Fruit fly (Drosophila melanogaster) whole organism, prepupa: ENCODE results near the gene CG45002.

Source experiments
- Blimp-1 ChIP-seq: fragments of 200-800 bp; sonication (Bioruptor generic); optimal IDR thresholded peaks from 3 replicates; lab custom pipeline; 2017; ENCODE audit warnings: missing biosample characterization, missing genetic modification characterization, mild to moderate bottlenecking, moderate library complexity, missing genetic modification reagents
- CG10669 ChIP-seq: fragments of 200-800 bp; sonication (Bioruptor generic); optimal IDR thresholded peaks from 3 replicates; lab custom pipeline; 2018; ENCODE audit warnings: missing biosample characterization, mild to moderate bottlenecking, missing genetic modification characterization, moderate library complexity
- CG11762 ChIP-seq: fragments of 200-800 bp; sonication (Bioruptor generic); optimal IDR thresholded peaks from 3 replicates; lab custom pipeline; 2016; ENCODE audit warnings: missing biosample characterization, missing genetic modification characterization; ENCODE audit not compliant: insufficient read depth
- CG15336 ChIP-seq: fragments of 200-800 bp; sonication (Bioruptor generic); IDR thresholded peaks from 2 replicates; pipeline ENCODE4 v1.3.6; 2022; ENCODE audit warnings: missing biosample characterization, missing genetic modification characterization
- CG1621 ChIP-seq: fragments of 200-800 bp; sonication (Bioruptor generic); optimal IDR thresholded peaks from 3 replicates; lab custom pipeline; 2018; ENCODE audit warnings: missing biosample characterization, mild to moderate bottlenecking, missing genetic modification characterization
- CG16779 ChIP-seq: fragments of 200-800 bp; sonication (Bioruptor generic); optimal IDR thresholded peaks from 3 replicates; lab custom pipeline; 2017; ENCODE audit warnings: missing biosample characterization, mild to moderate bottlenecking, missing genetic modification characterization
- CG3032 ChIP-seq: fragments of 200-800 bp; optimal IDR thresholded peaks from 2 replicates; lab custom pipeline; 2019; ENCODE audit warnings: missing biosample characterization, mild to moderate bottlenecking, missing genetic modification characterization, moderate library complexity
- CG31627 ChIP-seq: fragments of 200-800 bp; sonication (Bioruptor generic); optimal IDR thresholded peaks from 3 replicates; lab custom pipeline; 2016; ENCODE audit warnings: missing biosample characterization, missing genetic modification characterization
- CG32006 ChIP-seq: fragments of 200-800 bp; sonication (Bioruptor generic); optimal IDR thresholded peaks from 3 replicates; lab custom pipeline; 2017; ENCODE audit warnings: missing biosample characterization, mild to moderate bottlenecking, missing genetic modification characterization
- CG34406 ChIP-seq: fragments of 200-800 bp; sonication (Bioruptor generic); optimal IDR thresholded peaks from 3 replicates; lab custom pipeline; 2016; ENCODE audit warnings: missing biosample characterization, missing genetic modification characterization
- CG3919 ChIP-seq: fragments of 200-800 bp; sonication (Bioruptor generic); optimal IDR thresholded peaks from 3 replicates; lab custom pipeline; 2016; ENCODE audit warnings: missing biosample characterization, missing genetic modification characterization
- CG4318 ChIP-seq: fragments of 200-800 bp; sonication (Bioruptor generic); optimal IDR thresholded peaks from 3 replicates; lab custom pipeline; 2017; ENCODE audit warnings: missing biosample characterization, mild to moderate bottlenecking, missing genetic modification characterization
- CG6163 ChIP-seq: fragments of 200-800 bp; sonication (Bioruptor generic); IDR thresholded peaks from 3 replicates; pipeline ENCODE4 v1.3.6; 2022; ENCODE audit warnings: missing biosample characterization, missing genetic modification characterization
- CG6276 ChIP-seq: fragments of 200-800 bp; sonication (Bioruptor generic); optimal IDR thresholded peaks from 2 replicates; lab custom pipeline; 2017; ENCODE audit warnings: missing biosample characterization, mild to moderate bottlenecking, missing genetic modification characterization
- CG6792 ChIP-seq: fragments of 200-800 bp; sonication (Bioruptor generic); optimal IDR thresholded peaks from 3 replicates; lab custom pipeline; 2016; ENCODE audit warnings: missing biosample characterization, missing genetic modification characterization
- CG6854 ChIP-seq: fragments of 200-800 bp; sonication (Bioruptor generic); optimal IDR thresholded peaks from 2 replicates; lab custom pipeline; 2017; ENCODE audit warnings: missing biosample characterization, mild to moderate bottlenecking, missing genetic modification characterization
- CG7368 ChIP-seq: fragments of 200-800 bp; sonication (Bioruptor generic); optimal IDR thresholded peaks from 3 replicates; lab custom pipeline; 2016; ENCODE audit warnings: missing biosample characterization, missing genetic modification characterization
- CG8119 ChIP-seq: fragments of 200-800 bp; sonication (Bioruptor generic); IDR thresholded peaks from 3 replicates; pipeline ENCODE4 v1.3.6; 2022; ENCODE audit warnings: missing biosample characterization, missing genetic modification characterization
- CG8319 ChIP-seq: fragments of 200-800 bp; sonication (Bioruptor generic); optimal IDR thresholded peaks from 3 replicates; lab custom pipeline; 2016; ENCODE audit warnings: missing biosample characterization, missing genetic modification characterization
- CG8632 ChIP-seq: fragments of 200-800 bp; sonication (Bioruptor generic); optimal IDR thresholded peaks from 3 replicates; lab custom pipeline; 2016; ENCODE audit warnings: missing biosample characterization, missing genetic modification characterization
- CG9139 ChIP-seq: fragments of 200-800 bp; sonication (Bioruptor generic); optimal IDR thresholded peaks from 3 replicates; lab custom pipeline; 2017; ENCODE audit warnings: missing biosample characterization, mild to moderate bottlenecking, missing genetic modification characterization
- Eip75B ChIP-seq: fragments of 200-800 bp; sonication (Bioruptor generic); optimal IDR thresholded peaks from 3 replicates; lab custom pipeline; 2016; ENCODE audit warnings: missing biosample characterization, missing genetic modification characterization
- Eip78C ChIP-seq: fragments of 200-800 bp; sonication (Bioruptor generic); peaks from one replicate; lab custom pipeline; 2016; ENCODE audit warnings: missing biosample characterization, missing genetic modification characterization
- Eip93F ChIP-seq: fragments of 200-800 bp; sonication (Bioruptor generic); optimal IDR thresholded peaks from 2 replicates; lab custom pipeline; 2016; ENCODE audit warnings: missing biosample characterization, mild to moderate bottlenecking, missing genetic modification characterization
- Ets21C ChIP-seq: fragments of 200-800 bp; sonication (Bioruptor generic); optimal IDR thresholded peaks from 3 replicates; lab custom pipeline; 2016; ENCODE audit warnings: missing biosample characterization, missing genetic modification characterization
- Gug ChIP-seq: fragments of 200-800 bp; sonication (Bioruptor generic); IDR thresholded peaks from 2 replicates; pipeline ENCODE4 v1.3.6; 2022; ENCODE audit warnings: missing biosample characterization, missing genetic modification characterization
- Hr38 ChIP-seq: sonication (Bioruptor generic); optimal IDR thresholded peaks from 2 replicates; lab custom pipeline; 2016; ENCODE audit warnings: missing biosample characterization, missing genetic modification characterization
- OdsH ChIP-seq: fragments of 200-800 bp; sonication (Bioruptor generic); optimal IDR thresholded peaks from 3 replicates; lab custom pipeline; 2016; ENCODE audit warnings: missing biosample characterization, missing genetic modification characterization
- Smox ChIP-seq: fragments of 200-800 bp; sonication (Bioruptor generic); optimal IDR thresholded peaks from 3 replicates; lab custom pipeline; 2016; ENCODE audit warnings: missing biosample characterization, missing genetic modification characterization
- Sox102F ChIP-seq: fragments of 200-800 bp; sonication (Bioruptor generic); optimal IDR thresholded peaks from 2 replicates; lab custom pipeline; 2016; ENCODE audit warnings: missing biosample characterization, mild to moderate bottlenecking, missing genetic modification characterization
- Sox15 ChIP-seq: fragments of 200-800 bp; sonication (Bioruptor generic); optimal IDR thresholded peaks from 3 replicates; lab custom pipeline; 2016; ENCODE audit warnings: missing biosample characterization, missing genetic modification characterization
- achi ChIP-seq: fragments of 200-800 bp; sonication (Bioruptor generic); optimal IDR thresholded peaks from 3 replicates; lab custom pipeline; 2016; ENCODE audit warnings: missing biosample characterization, missing genetic modification characterization
- acj6 ChIP-seq: fragments of 200-800 bp; sonication (Bioruptor generic); optimal IDR thresholded peaks from 3 replicates; lab custom pipeline; 2016; ENCODE audit warnings: missing biosample characterization, missing genetic modification characterization
- cyc ChIP-seq: fragments of 200-800 bp; sonication (Bioruptor generic); optimal IDR thresholded peaks from 3 replicates; lab custom pipeline; 2016; ENCODE audit warnings: missing biosample characterization, missing genetic modification characterization
- dac ChIP-seq: fragments of 200-800 bp; sonication (Bioruptor generic); optimal IDR thresholded peaks from 2 replicates; lab custom pipeline; 2017; ENCODE audit warnings: missing biosample characterization, mild to moderate bottlenecking, missing genetic modification characterization
- dsx ChIP-seq: fragments of 200-800 bp; optimal IDR thresholded peaks from 3 replicates; lab custom pipeline; 2019; ENCODE audit warnings: missing biosample characterization, mild to moderate bottlenecking, missing genetic modification characterization, moderate library complexity; ENCODE audit not compliant: poor library complexity, severe bottlenecking
- esn ChIP-seq: fragments of 200-800 bp; sonication (Bioruptor generic); optimal IDR thresholded peaks from 2 replicates; lab custom pipeline; 2016; ENCODE audit warnings: missing biosample characterization, mild to moderate bottlenecking, missing genetic modification characterization, moderate library complexity
- fd59A ChIP-seq: fragments of 200-800 bp; sonication (Bioruptor generic); optimal IDR thresholded peaks from 2 replicates; lab custom pipeline; 2017; ENCODE audit warnings: missing biosample characterization, mild to moderate bottlenecking, missing genetic modification characterization, missing genetic modification reagents
- fd85E ChIP-seq: fragments of 200-800 bp; sonication (Bioruptor generic); optimal IDR thresholded peaks from 3 replicates; lab custom pipeline; 2016; ENCODE audit warnings: missing biosample characterization, missing genetic modification characterization
- fkh ChIP-seq: fragments of 200-800 bp; sonication (Bioruptor generic); optimal IDR thresholded peaks from 3 replicates; lab custom pipeline; 2017; ENCODE audit warnings: missing biosample characterization, mild to moderate bottlenecking, missing genetic modification characterization, moderate library complexity
- net ChIP-seq: fragments of 200-800 bp; sonication (Bioruptor generic); optimal IDR thresholded peaks from 3 replicates; lab custom pipeline; 2016; ENCODE audit warnings: missing biosample characterization, missing genetic modification characterization
- pdm3 ChIP-seq: fragments of 200-800 bp; sonication (Bioruptor generic); optimal IDR thresholded peaks from 3 replicates; lab custom pipeline; 2016; ENCODE audit warnings: missing biosample characterization, missing genetic modification characterization
- salr ChIP-seq, 2 experiments: fragments of 200-800 bp; sonication (Bioruptor generic); optimal IDR thresholded peaks; 3 replicates each; lab custom pipeline; 2016 to 2018; ENCODE audit warnings: missing biosample characterization in 2 of 2, missing genetic modification characterization in 2 of 2, mild to moderate bottlenecking in 1 of 2
- spab ChIP-seq: fragments of 200-800 bp; sonication (Bioruptor generic); optimal IDR thresholded peaks from 2 replicates; lab custom pipeline; 2017; ENCODE audit warnings: missing biosample characterization, mild to moderate bottlenecking, missing genetic modification characterization, missing genetic modification reagents
- ss ChIP-seq, 2 experiments: fragments of 200-800 bp; sonication (Bioruptor generic); optimal IDR thresholded peaks; 2 replicates in 1 of 2; 3 replicates in 1 of 2; lab custom pipeline; 2017 to 2018; ENCODE audit warnings: mild to moderate bottlenecking in 2 of 2, missing biosample characterization in 2 of 2, missing genetic modification characterization in 2 of 2, moderate library complexity in 1 of 2
- svp ChIP-seq: fragments of 200-800 bp; sonication (Bioruptor generic); peaks from one replicate; lab custom pipeline; 2016; ENCODE audit warnings: missing biosample characterization, missing genetic modification characterization
- topi ChIP-seq: fragments of 200-800 bp; sonication (Bioruptor generic); optimal IDR thresholded peaks from 3 replicates; lab custom pipeline; 2016; ENCODE audit warnings: missing biosample characterization, missing genetic modification characterization
- vri ChIP-seq: fragments of 200-800 bp; sonication (Bioruptor generic); optimal IDR thresholded peaks from 3 replicates; lab custom pipeline; 2016; ENCODE audit warnings: missing biosample characterization, mild to moderate bottlenecking, missing genetic modification characterization

The CG45002 gene

dm6 chrX:16986928-16987327 lies 79.6 kb downstream of the CG45002 start:
- no peak for TF ChIP-seq CG15336 (GFP tag; lab: Robert Waterston, UW)
- TF ChIP-seq CG8119 (GFP tag; lab: Robert Waterston, UW): no peak
- no peak for TF ChIP-seq CG10669 (GFP tag; lab: Kevin White, UChicago)
- TF ChIP-seq, all 60 proteins: peak for 0

- peak; percentile 18 for TF ChIP-seq topi (GFP tag; lab: Kevin White, UChicago)
- peak; percentile 89 for TF ChIP-seq CG8119 (GFP tag; lab: Robert Waterston, UW)
- no peak for TF ChIP-seq CG6792 (GFP tag; lab: Kevin White, UChicago)
- TF ChIP-seq CG3919: peak; percentile 20
- no peak for TF ChIP-seq CG4318 (GFP tag; lab: Kevin White, UChicago)
- peak; percentile 51 for TF ChIP-seq CG32006
- TF ChIP-seq dsx (GFP tag; lab: Kevin White, UChicago): no peak
- TF ChIP-seq CG11762 (GFP tag; lab: Kevin White, UChicago): peak; percentile 49
- no peak for TF ChIP-seq CG31627
- TF ChIP-seq CG6163 (GFP tag; lab: Robert Waterston, UW): peak; percentile 92
- TF ChIP-seq CG9139 (GFP tag; lab: Kevin White, UChicago): peak; percentile 94
- peak; percentile 63 for TF ChIP-seq svp (GFP tag; lab: Kevin White, UChicago)
- TF ChIP-seq salr (GFP tag; optimal IDR thresholded peaks at IDR 0.05; lab: Kevin White, UChicago): peak; percentile 19 to 75
- TF ChIP-seq Eip78C (GFP tag; lab: Kevin White, UChicago): peak; percentile 72
- TF ChIP-seq fd59A: no peak
- TF ChIP-seq spab: peak; percentile 76
- peak; percentile 40 for TF ChIP-seq dac (GFP tag; lab: Kevin White, UChicago)
- TF ChIP-seq CG34406 (GFP tag; lab: Kevin White, UChicago): peak; percentile 27
- no peak for TF ChIP-seq cyc (GFP tag; lab: Kevin White, UChicago)
- peak; percentile 37 for TF ChIP-seq CG7368 (GFP tag; lab: Kevin White, UChicago)
- no peak for TF ChIP-seq fkh (GFP tag; lab: Kevin White, UChicago)
- peak; percentile 4 for TF ChIP-seq esn (GFP tag; lab: Kevin White, UChicago)
- peak; percentile 68 for TF ChIP-seq Blimp-1 (GFP tag; lab: Kevin White, UChicago)
- TF ChIP-seq fd85E (GFP tag; lab: Kevin White, UChicago): peak; percentile 27
- no peak for TF ChIP-seq Sox15
- peak; percentile 11 for TF ChIP-seq Smox
- no peak for TF ChIP-seq Hr38 (GFP tag; lab: Kevin White, UChicago)
- no peak for TF ChIP-seq Ets21C
- TF ChIP-seq CG1621 (tag; lab: Kevin White, UChicago): peak; percentile 42
- no peak for TF ChIP-seq CG8319 (GFP tag; lab: Kevin White, UChicago)
- no peak for TF ChIP-seq Gug (GFP tag; lab: Robert Waterston, UW)
- no peak for TF ChIP-seq OdsH
- TF ChIP-seq Sox102F (GFP tag; lab: Kevin White, UChicago): peak; percentile 14
- TF ChIP-seq achi (GFP tag; lab: Kevin White, UChicago): no peak
- no peak for TF ChIP-seq acj6
- no peak for TF ChIP-seq Eip93F (GFP tag; lab: Kevin White, UChicago)
- TF ChIP-seq CG3032 (tag; lab: Kevin White, UChicago): peak; percentile 44
- TF ChIP-seq CG6276: peak; percentile 94
- peak; percentile 76 for TF ChIP-seq vri (GFP tag; lab: Kevin White, UChicago)
- TF ChIP-seq CG8632 (GFP tag; lab: Kevin White, UChicago): peak; percentile 41
- peak; percentile 20 for TF ChIP-seq Eip75B (GFP tag; lab: Kevin White, UChicago)
- peak; percentile 6 for TF ChIP-seq pdm3 (GFP tag; lab: Kevin White, UChicago)
- peak; percentile 65 for TF ChIP-seq net (GFP tag; lab: Kevin White, UChicago)
- peak; percentile 86 for TF ChIP-seq CG15336 (GFP tag; lab: Robert Waterston, UW)
- TF ChIP-seq CG16779: peak; percentile 93
- TF ChIP-seq CG6854 (GFP tag; lab: Kevin White, UChicago): peak; percentile 71
- peak; percentile 94 to 96 for TF ChIP-seq ss (GFP tag; optimal IDR thresholded peaks at IDR 0.05; lab: Kevin White, UChicago)
- peak; percentile 71 for TF ChIP-seq CG10669 (GFP tag; lab: Kevin White, UChicago)
Measured at dm6 chrX:16968148-16968823, 98.2 kb downstream of the CG45002 start, which contains the start of gene Ubr1. Gene Ubr1, minus strand, starts transcription at chrX:16968679.
